Worm (Caenorhabditis elegans) whole organism, mixed stage, embryonic: ENCODE data around the gene F15G9.2.

ENCODE experiments used
- nhr-12 ChIP-seq: fragments of 150-350 bp; optimal IDR thresholded peaks from 2 replicates; lab custom pipeline; 2014; ENCODE audit warnings: missing biosample characterization, missing genetic modification characterization
- sem-2 ChIP-seq: fragments of 200-800 bp; sonication (Bioruptor generic); optimal IDR thresholded peaks from 2 replicates; lab custom pipeline; 2018; ENCODE audit warnings: mild to moderate bottlenecking, missing genetic modification characterization, missing compliant biosample characterization
- zip-8 ChIP-seq: fragments of 150-350 bp; optimal IDR thresholded peaks from 2 replicates; lab custom pipeline; 2014; ENCODE audit warnings: missing biosample characterization, missing genetic modification characterization
- ztf-11 ChIP-seq: fragments of 150-350 bp; optimal IDR thresholded peaks from 2 replicates; lab custom pipeline; 2014; ENCODE audit warnings: missing biosample characterization, missing genetic modification characterization

- TF ChIP-seq nhr-12 (tag; lab: Kevin White, UChicago) (no peak), ztf-11 (no peak), zip-8 (no peak), sem-2 (GFP tag; lab: Kevin White, UChicago) (no peak)
Measured at ce11 chrX:9676009-9676408, 37.5 kb downstream of the F15G9.2 start.
